Worm (Caenorhabditis elegans) whole organism, L3 larva: ENCODE measurements around the gene C02B8.3.
A peak's percentile ranks its signal among the peaks of the same experiment; 100 is the strongest.

ENCODE experiments used
- ZK546.5 ChIP-seq: sonication (generic microtip); optimal IDR thresholded peaks from 2 replicates; lab custom pipeline; 2017; ENCODE audit warnings: missing biosample characterization, missing genetic modification characterization
- ama-1 ChIP-seq: fragments of 150-350 bp; optimal IDR thresholded peaks from 2 replicates; lab custom pipeline; 2018
- ceh-16 ChIP-seq: sonication (generic microtip); optimal IDR thresholded peaks from 2 replicates; lab custom pipeline; 2017; ENCODE audit warnings: missing biosample characterization, missing genetic modification characterization
- ceh-28 ChIP-seq: fragments of 150-350 bp; optimal IDR thresholded peaks from 2 replicates; lab custom pipeline; 2014; ENCODE audit warnings: missing biosample characterization, missing genetic modification reagents, missing genetic modification characterization
- ceh-82 ChIP-seq: fragments of 150-350 bp; optimal IDR thresholded peaks from 2 replicates; lab custom pipeline; 2014; ENCODE audit warnings: missing biosample characterization, missing genetic modification characterization
- ceh-9 ChIP-seq: sonication (generic microtip); optimal IDR thresholded peaks from 2 replicates; lab custom pipeline; 2018; ENCODE audit warnings: missing biosample characterization, missing genetic modification characterization
- daf-12 ChIP-seq: fragments of 150-350 bp; optimal IDR thresholded peaks from 2 replicates; lab custom pipeline; 2014; ENCODE audit warnings: missing biosample characterization, missing genetic modification reagents, missing genetic modification characterization
- egl-27 ChIP-seq: sonication (generic microtip); optimal IDR thresholded peaks from 4 replicates; lab custom pipeline; 2017; ENCODE audit warnings: missing biosample characterization, missing genetic modification reagents, missing genetic modification characterization
- egl-5 ChIP-seq: fragments of 150-350 bp; optimal IDR thresholded peaks from 2 replicates; lab custom pipeline; 2017; ENCODE audit warnings: missing biosample characterization, missing genetic modification reagents, missing genetic modification characterization, inconsistent platforms
- elt-1 ChIP-seq: fragments of 150-350 bp; optimal IDR thresholded peaks from 2 replicates; lab custom pipeline; 2014; ENCODE audit warnings: missing biosample characterization, missing genetic modification characterization
- elt-3 ChIP-seq, 3 experiments: fragments of 150-350 bp in 1 of 3; sonication (generic microtip) in 2 of 3; optimal IDR thresholded peaks; 2 replicates in 2 of 3; 4 replicates in 1 of 3; lab custom pipeline; 2014 to 2017; ENCODE audit warnings: missing biosample characterization in 3 of 3, missing genetic modification characterization in 3 of 3
- eor-1 ChIP-seq, 2 experiments: fragments of 150-350 bp; optimal IDR thresholded peaks; 2 replicates each; lab custom pipeline; 2014 to 2018; ENCODE audit warnings: missing biosample characterization in 2 of 2, missing genetic modification characterization in 2 of 2
- fkh-10 ChIP-seq: sonication (generic microtip); optimal IDR thresholded peaks from 2 replicates; lab custom pipeline; 2017; ENCODE audit warnings: missing biosample characterization, missing genetic modification reagents, missing genetic modification characterization
- fkh-2 ChIP-seq: fragments of 150-350 bp; optimal IDR thresholded peaks from 2 replicates; lab custom pipeline; 2014; ENCODE audit warnings: missing biosample characterization, missing genetic modification reagents, missing genetic modification characterization
- hmg-11 ChIP-seq: sonication (generic microtip); optimal IDR thresholded peaks from 2 replicates; lab custom pipeline; 2016; ENCODE audit warnings: missing genetic modification characterization, missing compliant biosample characterization
- lin-15B ChIP-seq: fragments of 150-350 bp; optimal IDR thresholded peaks from 2 replicates; lab custom pipeline; 2014; ENCODE audit warnings: missing biosample characterization, missing genetic modification characterization
- lin-39 ChIP-seq: fragments of 150-350 bp; optimal IDR thresholded peaks from 2 replicates; lab custom pipeline; 2018; ENCODE audit warnings: missing biosample characterization, missing genetic modification reagents, missing genetic modification characterization
- lsy-12 ChIP-seq: sonication (generic microtip); optimal IDR thresholded peaks from 2 replicates; lab custom pipeline; 2016; ENCODE audit warnings: mild to moderate bottlenecking, missing genetic modification characterization, missing compliant biosample characterization
- mml-1 ChIP-seq: fragments of 150-350 bp; sonication (generic microtip); optimal IDR thresholded peaks from 3 replicates; lab custom pipeline; 2014; ENCODE audit warnings: missing biosample characterization, missing genetic modification characterization
- nfya-1 ChIP-seq: sonication (generic microtip); optimal IDR thresholded peaks from 2 replicates; lab custom pipeline; 2017; ENCODE audit warnings: missing genetic modification characterization, mild to moderate bottlenecking, missing compliant biosample characterization, antibody characterized with exemption, moderate library complexity; ENCODE audit not compliant: insufficient read depth
- nhr-11 ChIP-seq: fragments of 150-350 bp; optimal IDR thresholded peaks from 2 replicates; lab custom pipeline; 2014; ENCODE audit warnings: missing biosample characterization, missing genetic modification characterization
- nhr-12 ChIP-seq: fragments of 150-350 bp; optimal IDR thresholded peaks from 2 replicates; lab custom pipeline; 2014; ENCODE audit warnings: missing biosample characterization, missing genetic modification characterization
- nhr-23 ChIP-seq: fragments of 150-350 bp; optimal IDR thresholded peaks from 2 replicates; lab custom pipeline; 2014; ENCODE audit warnings: missing biosample characterization, missing genetic modification reagents, missing genetic modification characterization
- nhr-237 ChIP-seq: fragments of 150-350 bp; optimal IDR thresholded peaks from 2 replicates; lab custom pipeline; 2014; ENCODE audit warnings: missing biosample characterization, missing genetic modification characterization
- nhr-25 ChIP-seq: sonication (generic microtip); optimal IDR thresholded peaks from 2 replicates; lab custom pipeline; 2017; ENCODE audit warnings: missing biosample characterization, missing genetic modification characterization
- nhr-28 ChIP-seq: fragments of 150-350 bp; optimal IDR thresholded peaks from 2 replicates; lab custom pipeline; 2014; ENCODE audit warnings: missing biosample characterization, missing genetic modification characterization
- nhr-43 ChIP-seq: sonication (generic microtip); optimal IDR thresholded peaks from 2 replicates; lab custom pipeline; 2016; ENCODE audit warnings: mild to moderate bottlenecking, missing genetic modification characterization, missing compliant biosample characterization; ENCODE audit not compliant: poor library complexity, severe bottlenecking
- nhr-76 ChIP-seq: fragments of 150-350 bp; sonication (generic microtip); optimal IDR thresholded peaks from 5 replicates; lab custom pipeline; 2014; ENCODE audit warnings: missing biosample characterization, missing genetic modification characterization
- nhr-77 ChIP-seq: fragments of 150-350 bp; optimal IDR thresholded peaks from 2 replicates; lab custom pipeline; 2014; ENCODE audit warnings: missing biosample characterization, missing genetic modification characterization
- pha-4 ChIP-seq: fragments of 150-350 bp; optimal IDR thresholded peaks from 2 replicates; lab custom pipeline; 2014; ENCODE audit warnings: missing biosample characterization, missing genetic modification reagents, missing genetic modification characterization
- pqm-1 ChIP-seq: fragments of 150-350 bp; optimal IDR thresholded peaks from 2 replicates; lab custom pipeline; 2017; ENCODE audit warnings: missing biosample characterization, missing genetic modification characterization, inconsistent platforms
- sea-2 ChIP-seq: fragments of 150-350 bp; sonication (generic microtip); optimal IDR thresholded peaks from 4 replicates; lab custom pipeline; 2014; ENCODE audit warnings: missing biosample characterization, missing genetic modification reagents, missing genetic modification characterization
- skn-1 ChIP-seq: fragments of 150-350 bp; optimal IDR thresholded peaks from 2 replicates; lab custom pipeline; 2014; ENCODE audit warnings: missing biosample characterization, missing genetic modification characterization
- snpc-4 ChIP-seq: fragments of 150-350 bp; optimal IDR thresholded peaks from 2 replicates; lab custom pipeline; 2014; ENCODE audit warnings: missing biosample characterization, missing genetic modification characterization
- tbx-2 ChIP-seq: sonication (generic microtip); optimal IDR thresholded peaks from 2 replicates; lab custom pipeline; 2016; ENCODE audit warnings: mild to moderate bottlenecking, missing genetic modification characterization, missing compliant biosample characterization
- unc-39 ChIP-seq: sonication (generic microtip); optimal IDR thresholded peaks from 4 replicates; lab custom pipeline; 2017; ENCODE audit warnings: missing biosample characterization, missing genetic modification characterization
- unc-62 ChIP-seq: fragments of 150-350 bp; sonication (generic microtip); optimal IDR thresholded peaks from 4 replicates; lab custom pipeline; 2014; ENCODE audit warnings: missing biosample characterization, missing genetic modification reagents, missing genetic modification characterization
- ztf-4 ChIP-seq: fragments of 150-350 bp; optimal IDR thresholded peaks from 2 replicates; lab custom pipeline; 2014; ENCODE audit warnings: missing biosample characterization, missing genetic modification characterization

C02B8.3 gene

DNA sequence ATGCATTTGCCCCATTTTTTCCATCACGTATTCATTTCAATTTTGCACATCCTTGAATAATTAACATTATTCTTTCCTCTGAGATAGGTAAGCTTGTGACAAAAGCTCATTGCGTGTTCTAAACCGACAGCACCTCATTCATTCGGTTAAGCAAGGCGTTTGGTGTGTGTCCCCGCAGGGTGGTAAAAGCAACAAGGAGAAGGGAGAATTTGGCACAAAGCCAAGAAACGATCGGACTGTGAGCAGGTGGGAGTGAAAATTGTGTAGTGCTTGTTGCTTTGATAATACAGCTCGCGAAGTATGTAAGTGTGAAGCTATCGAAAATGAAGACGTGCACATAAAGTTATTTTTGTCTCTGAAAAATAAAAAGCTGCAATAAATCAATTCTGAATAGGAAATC is 17.9 kb downstream of the C02B8.3 start:
- TF ChIP-seq nhr-25 (no peak), pha-4 (tag; lab: Kevin White, UChicago) (peak; percentile 29), nfya-1 (tag; lab: Kevin White, UChicago) (peak; percentile 14), ZK546.5 (tag; lab: Kevin White, UChicago) (no peak)

DNA sequence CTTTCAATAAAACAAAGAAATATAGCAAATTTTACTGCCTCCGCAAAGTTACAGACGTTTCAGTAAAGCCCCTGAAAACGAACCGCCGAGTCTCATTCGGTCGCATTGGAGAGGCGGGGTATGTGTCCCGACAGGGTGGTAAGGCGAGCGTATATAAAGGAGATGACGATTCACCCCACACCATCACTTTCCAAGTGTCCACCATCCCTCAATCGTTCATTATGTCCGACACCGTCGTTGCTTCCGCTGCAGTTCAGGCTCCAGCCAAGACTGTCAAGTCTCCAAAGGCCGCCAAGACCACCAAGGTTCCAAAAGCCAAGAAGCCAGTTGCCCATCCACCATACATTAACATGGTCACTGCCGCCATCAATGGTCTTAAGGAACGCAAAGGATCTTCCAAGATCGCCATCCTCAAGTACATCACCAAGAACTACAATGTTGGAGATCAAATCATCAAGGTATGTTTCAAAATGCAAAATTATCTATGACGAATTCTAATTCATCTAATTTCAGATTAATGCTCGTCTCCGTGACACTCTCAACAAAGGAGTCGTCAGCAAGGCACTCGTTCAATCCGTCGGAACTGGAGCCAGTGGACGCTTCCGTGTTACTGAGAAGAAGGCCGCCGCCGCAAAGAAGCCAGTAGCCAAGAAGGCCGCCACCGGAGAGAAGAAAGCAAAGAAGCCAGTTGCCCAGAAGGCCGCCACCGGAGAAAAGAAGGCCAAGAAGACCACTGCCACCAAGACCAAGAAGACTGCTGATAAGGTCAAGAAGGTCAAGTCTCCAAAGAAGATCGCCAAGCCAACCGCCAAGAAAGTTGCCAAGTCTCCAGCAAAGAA is 19.9 kb downstream of the C02B8.3 start, which contains the start of gene hil-3:
TSS of gene hil-3 (plus strand) at position 195 of the 839 bp plus-strand sequence.
- no peak for TF ChIP-seq ceh-82 (tag; lab: Kevin White, UChicago)
- TF ChIP-seq lsy-12 (tag; lab: Kevin White, UChicago) = no peak
- TF ChIP-seq eor-1 (tag; optimal IDR thresholded peaks at IDR 0.05; lab: Kevin White, UChicago) = no peak
- peak; percentile 34 for TF ChIP-seq nfya-1 (tag; lab: Kevin White, UChicago)
- no peak for TF ChIP-seq ceh-9 (tag; lab: Kevin White, UChicago)
- peak; percentile 14 for TF ChIP-seq ama-1 (lab: Kevin White, UChicago)
- TF ChIP-seq lin-39 (tag; lab: Kevin White, UChicago) = peak; percentile 56
- no peak for TF ChIP-seq nhr-23 (tag; lab: Kevin White, UChicago)
- no peak for TF ChIP-seq nhr-43 (tag; lab: Kevin White, UChicago)
- TF ChIP-seq sea-2 (GFP tag; lab: Kevin White, UChicago) = peak; percentile 20
- TF ChIP-seq pha-4 (tag; lab: Kevin White, UChicago) = peak; percentile 12
- no peak for TF ChIP-seq ZK546.5 (tag; lab: Kevin White, UChicago)
- TF ChIP-seq egl-5 = no peak
- no peak for TF ChIP-seq elt-3 (tag; optimal IDR thresholded peaks at IDR 0.05; lab: Kevin White, UChicago)
- TF ChIP-seq ceh-16 (tag; lab: Kevin White, UChicago) = no peak
- TF ChIP-seq elt-1 (tag; lab: Kevin White, UChicago) = no peak

DNA sequence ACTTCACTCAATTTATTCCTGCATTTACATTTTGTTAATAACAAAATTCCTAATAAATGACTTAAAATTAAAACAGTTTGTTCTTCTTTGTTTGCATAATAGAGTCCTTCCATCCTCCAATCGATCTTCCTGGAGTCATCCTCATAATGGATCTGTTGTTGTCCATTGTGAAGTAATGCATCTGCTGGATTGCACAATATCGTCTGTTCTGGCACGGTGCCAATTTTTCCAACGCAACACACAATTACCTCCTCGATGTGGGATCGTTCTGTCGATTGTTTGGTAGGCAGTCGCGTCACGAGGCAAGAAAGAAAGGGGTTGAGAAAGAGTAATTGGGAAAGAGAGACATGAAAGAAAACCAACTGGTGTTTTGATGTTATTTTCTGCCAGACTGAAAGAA is 20.8 kb downstream of the C02B8.3 start:
- TF ChIP-seq lin-39 (tag; lab: Kevin White, UChicago) (peak; percentile 32), ZK546.5 (tag; lab: Kevin White, UChicago) (no peak), egl-5 (peak; percentile 52), egl-27 (tag; lab: Kevin White, UChicago) (no peak), fkh-2 (tag; lab: Kevin White, UChicago) (no peak), nhr-23 (tag; lab: Kevin White, UChicago) (no peak), pha-4 (tag; lab: Kevin White, UChicago) (peak; percentile 25), ceh-28 (no peak)
- TF ChIP-seq, all 47 proteins: peak for 3

DNA sequence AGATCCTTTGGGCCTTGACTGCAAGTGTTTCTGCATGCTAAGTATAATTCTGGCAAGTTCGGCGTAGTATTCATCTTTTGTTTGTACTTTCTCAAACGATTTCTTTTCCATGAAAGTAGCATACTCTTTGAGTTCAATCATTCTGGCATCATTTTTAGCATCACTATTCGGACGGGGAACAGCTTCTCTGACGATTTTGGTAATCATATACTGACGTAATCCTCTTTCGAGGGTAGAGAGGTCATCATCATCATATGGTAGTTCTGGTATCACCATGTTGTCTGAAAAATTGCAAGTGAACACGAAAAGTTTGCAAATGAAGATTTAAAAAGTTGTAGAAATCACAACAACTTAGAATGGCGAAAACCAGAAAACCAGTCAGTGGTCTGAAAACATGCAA is 23.5 kb downstream of the C02B8.3 start, which contains the start of gene F22F1.3:
TSS of gene F22F1.3 (minus strand) at position 281 of the 400 bp plus-strand sequence.
- TF ChIP-seq nhr-237 (tag; lab: Kevin White, UChicago) = no peak
- TF ChIP-seq pqm-1 (tag; lab: Kevin White, UChicago) = no peak
- TF ChIP-seq nfya-1 (tag; lab: Kevin White, UChicago) = no peak

DNA sequence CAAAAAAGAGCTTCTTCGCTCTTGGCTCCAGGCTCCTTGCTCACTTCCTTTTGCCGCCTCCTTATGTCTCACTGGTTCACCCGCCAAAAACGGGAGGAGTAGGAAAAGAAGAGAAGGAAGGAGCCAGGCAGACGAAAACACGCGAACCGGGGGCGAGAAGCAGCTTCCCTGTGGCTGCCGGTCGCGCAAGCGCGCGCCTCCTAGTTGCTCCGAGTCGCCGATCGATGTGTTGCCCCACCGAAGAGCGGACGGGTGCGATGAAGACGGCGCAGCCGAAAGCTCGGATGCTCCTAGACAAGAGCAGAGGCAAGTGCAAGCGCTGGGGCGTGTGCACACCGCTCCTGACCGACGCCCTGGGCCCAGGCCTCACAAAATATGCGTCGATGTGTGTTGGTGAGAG is 24.3 kb downstream of the C02B8.3 start:
- peak; percentile 7 for TF ChIP-seq snpc-4
- no peak for TF ChIP-seq ZK546.5 (tag; lab: Kevin White, UChicago)
- TF ChIP-seq nfya-1 (tag; lab: Kevin White, UChicago) = peak; percentile 64
- no peak for TF ChIP-seq nhr-76 (tag; lab: Kevin White, UChicago)
- TF ChIP-seq nhr-12 (tag; lab: Kevin White, UChicago) = no peak
- peak; percentile 85 for TF ChIP-seq lin-39 (tag; lab: Kevin White, UChicago)
- TF ChIP-seq nhr-25 = no peak
- no peak for TF ChIP-seq nhr-77 (tag; lab: Kevin White, UChicago)
- TF ChIP-seq ceh-28 = peak; percentile 11
- no peak for TF ChIP-seq ama-1 (lab: Kevin White, UChicago)
- TF ChIP-seq mml-1 (tag; lab: Kevin White, UChicago) = no peak
- TF ChIP-seq hmg-11 (tag; lab: Kevin White, UChicago) = peak; percentile 61
- no peak for TF ChIP-seq ztf-4 (tag; lab: Kevin White, UChicago)
- TF ChIP-seq elt-1 (tag; lab: Kevin White, UChicago) = no peak
- no peak for TF ChIP-seq egl-5
- no peak for TF ChIP-seq pha-4 (tag; lab: Kevin White, UChicago)
- no peak for TF ChIP-seq ceh-9 (tag; lab: Kevin White, UChicago)
- no peak for TF ChIP-seq nhr-43 (tag; lab: Kevin White, UChicago)
- no peak for TF ChIP-seq tbx-2 (tag; lab: Kevin White, UChicago)
- TF ChIP-seq skn-1 (tag; lab: Kevin White, UChicago) = peak; percentile 28
- TF ChIP-seq sea-2 (GFP tag; lab: Kevin White, UChicago) = no peak
- peak; percentile 82 for TF ChIP-seq fkh-10 (GFP tag; lab: Kevin White, UChicago)
- no peak for TF ChIP-seq ceh-82 (tag; lab: Kevin White, UChicago)
- TF ChIP-seq daf-12 (tag; lab: Kevin White, UChicago) = no peak
- TF ChIP-seq elt-3 (tag; optimal IDR thresholded peaks at IDR 0.05; lab: Kevin White, UChicago) = no peak
- no peak for TF ChIP-seq nhr-11 (tag; lab: Kevin White, UChicago)
- no peak for TF ChIP-seq ceh-16 (tag; lab: Kevin White, UChicago)
- TF ChIP-seq nhr-237 (tag; lab: Kevin White, UChicago) = no peak
- TF ChIP-seq nhr-28 = no peak
- no peak for TF ChIP-seq pqm-1 (tag; lab: Kevin White, UChicago)
- no peak for TF ChIP-seq unc-62 (GFP tag; lab: Kevin White, UChicago)
- no peak for TF ChIP-seq lsy-12 (tag; lab: Kevin White, UChicago)
- no peak for TF ChIP-seq unc-39 (tag; lab: Kevin White, UChicago)
- no peak for TF ChIP-seq eor-1 (tag; optimal IDR thresholded peaks at IDR 0.05; lab: Kevin White, UChicago)
- peak; percentile 11 for TF ChIP-seq lin-15B (tag; lab: Kevin White, UChicago)
